Worm (Caenorhabditis elegans): ENCODE results near the gene cnp-2.

DNA sequence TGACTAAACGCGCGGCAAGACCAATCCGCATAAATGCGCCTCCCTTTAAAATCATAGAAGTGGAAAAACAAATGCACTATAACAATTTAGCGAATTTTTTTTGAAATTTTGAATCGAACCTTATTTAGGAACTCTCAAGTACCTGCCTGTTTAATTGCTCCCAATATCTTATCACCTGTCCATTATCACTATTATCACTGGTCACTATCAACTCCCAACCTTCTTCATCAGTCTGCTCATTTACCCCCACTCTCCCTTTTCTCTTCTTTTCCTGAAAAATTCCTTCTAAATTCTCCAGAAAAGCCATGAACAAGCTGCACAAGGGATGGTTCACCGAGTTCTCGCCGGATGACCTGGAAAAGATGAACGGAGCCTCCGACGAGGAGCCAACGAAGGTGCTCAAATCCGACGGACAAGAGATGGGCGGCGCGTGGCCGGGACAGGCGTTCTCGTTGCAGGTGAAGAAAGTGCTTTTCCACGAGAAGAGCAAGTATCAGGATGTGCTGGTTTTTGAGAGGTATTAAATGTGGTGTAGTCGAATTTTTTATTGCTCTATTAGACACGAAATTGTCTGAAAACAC is 46.1 kb downstream of the cnp-2 start, which contains the start of gene spds-1:
- TF ChIP-seq flt-1 (GFP tag; IDR thresholded peaks at IDR 0.05) (no peak), cog-1 (tag; optimal IDR thresholded peaks at IDR 0.05) (no peak), ref-1 (GFP tag; conservative IDR thresholded peaks at IDR 0.05) (no peak), ztf-29 (GFP tag; IDR thresholded peaks at IDR 0.05) (no peak), T22C8.4 (GFP tag; IDR thresholded peaks at IDR 0.05) (no peak), klf-2 (GFP tag; conservative IDR thresholded peaks at IDR 0.05) (no peak), tab-1 (GFP tag; IDR thresholded peaks at IDR 0.05) (no peak), ztf-23 (GFP tag; IDR thresholded peaks at IDR 0.05) (no peak)

All from whole organism, midembryonic.